Fruit fly (Drosophila melanogaster) whole organism, embryonic: Measurements from ENCODE around the gene CG46459.

Experiments
- Antp ChIP-seq: fragments of 200-800 bp; sonication (Bioruptor generic); optimal IDR thresholded peaks from 3 replicates; lab custom pipeline; 2016; ENCODE audit warnings: missing biosample characterization, missing genetic modification characterization
- CG11723 ChIP-seq: fragments of 200-800 bp; sonication (Bioruptor generic); optimal IDR thresholded peaks from 2 replicates; lab custom pipeline; 2017; ENCODE audit warnings: missing biosample characterization, mild to moderate bottlenecking, missing genetic modification characterization
- CG12659 ChIP-seq: fragments of 200-800 bp; sonication (Bioruptor generic); optimal IDR thresholded peaks from 3 replicates; lab custom pipeline; 2017; ENCODE audit warnings: mild to moderate bottlenecking, missing biosample characterization, missing genetic modification reagents, missing genetic modification characterization
- CG14965 ChIP-seq: fragments of 200-800 bp; sonication (Bioruptor generic); optimal IDR thresholded peaks from 2 replicates; lab custom pipeline; 2016; ENCODE audit warnings: missing biosample characterization, missing genetic modification characterization, borderline replicate concordance
- CG15514 ChIP-seq: fragments of 200-800 bp; sonication (Bioruptor generic); optimal IDR thresholded peaks from 3 replicates; lab custom pipeline; 2017; ENCODE audit warnings: missing biosample characterization, missing genetic modification characterization, mild to moderate bottlenecking, moderate library complexity, missing genetic modification reagents
- CG15696 ChIP-seq: fragments of 200-800 bp; sonication (Bioruptor generic); optimal IDR thresholded peaks from 2 replicates; lab custom pipeline; 2019; ENCODE audit warnings: missing biosample characterization, mild to moderate bottlenecking, missing genetic modification characterization, moderate library complexity
- CG18764 ChIP-seq: fragments of 200-800 bp; sonication (Bioruptor generic); optimal IDR thresholded peaks from 3 replicates; lab custom pipeline; 2016; ENCODE audit warnings: missing biosample characterization, missing genetic modification characterization
- CG32532 ChIP-seq: fragments of 200-800 bp; sonication (Bioruptor generic); IDR thresholded peaks from 2 replicates; pipeline ENCODE4 v1.3.6; 2022; ENCODE audit warnings: missing biosample characterization, missing genetic modification characterization
- CG3847 ChIP-seq: fragments of 200-800 bp; sonication (Bioruptor generic); IDR thresholded peaks from 2 replicates; pipeline ENCODE4 v1.3.6; 2022; ENCODE audit warnings: missing biosample characterization, missing genetic modification characterization
- CG4424 ChIP-seq: fragments of 200-800 bp; sonication (Bioruptor generic); optimal IDR thresholded peaks from 3 replicates; lab custom pipeline; 2016; ENCODE audit warnings: missing biosample characterization, missing genetic modification characterization
- CG4820 ChIP-seq: fragments of 200-800 bp; sonication (Bioruptor generic); optimal IDR thresholded peaks from 3 replicates; lab custom pipeline; 2016; ENCODE audit warnings: missing biosample characterization, missing genetic modification characterization
- CG5180 ChIP-seq: fragments of 200-800 bp; sonication (Bioruptor generic); optimal IDR thresholded peaks from 3 replicates; lab custom pipeline; 2017; ENCODE audit warnings: missing biosample characterization, missing genetic modification characterization, mild to moderate bottlenecking, moderate library complexity, missing genetic modification reagents
- CG5953 ChIP-seq: fragments of 200-800 bp; sonication (Bioruptor generic); IDR thresholded peaks from 2 replicates; pipeline ENCODE4 v1.3.6; 2022; ENCODE audit warnings: missing biosample characterization, missing genetic modification characterization
- CG6765 ChIP-seq: fragments of 200-800 bp; sonication (Bioruptor generic); optimal IDR thresholded peaks from 3 replicates; lab custom pipeline; 2017; ENCODE audit warnings: missing biosample characterization, mild to moderate bottlenecking, missing genetic modification characterization
- CG6791 ChIP-seq: fragments of 200-800 bp; sonication (Bioruptor generic); IDR thresholded peaks from 3 replicates; pipeline ENCODE4 v1.3.6; 2022; ENCODE audit warnings: missing biosample characterization, missing genetic modification characterization; ENCODE audit not compliant: partially characterized antibody
- CG6813 ChIP-seq: fragments of 200-800 bp; sonication (Bioruptor generic); optimal IDR thresholded peaks from 2 replicates; lab custom pipeline; 2017; ENCODE audit warnings: missing biosample characterization, missing genetic modification characterization, mild to moderate bottlenecking, moderate library complexity, missing genetic modification reagents
- CG8359 ChIP-seq: fragments of 200-800 bp; sonication (Bioruptor generic); optimal IDR thresholded peaks from 2 replicates; lab custom pipeline; 2017; ENCODE audit warnings: missing biosample characterization, mild to moderate bottlenecking, missing genetic modification characterization, borderline replicate concordance
- CG9609 ChIP-seq: fragments of 200-800 bp; sonication (Bioruptor generic); optimal IDR thresholded peaks from 3 replicates; lab custom pipeline; 2016; ENCODE audit warnings: missing biosample characterization, missing genetic modification characterization
- CHES-1-like ChIP-seq: fragments of 200-800 bp; sonication (Bioruptor generic); optimal IDR thresholded peaks from 2 replicates; lab custom pipeline; 2016; ENCODE audit warnings: missing biosample characterization, missing genetic modification characterization
- Dip3 ChIP-seq: fragments of 200-800 bp; sonication (Bioruptor generic); optimal IDR thresholded peaks from 3 replicates; lab custom pipeline; 2016; ENCODE audit warnings: missing biosample characterization, missing genetic modification characterization
- Drgx ChIP-seq: fragments of 200-800 bp; sonication (Bioruptor generic); IDR thresholded peaks from 2 replicates; pipeline ENCODE4 v1.3.6; 2022; ENCODE audit warnings: missing biosample characterization, missing genetic modification characterization
- Hr51 ChIP-seq, 2 experiments: fragments of 200-800 bp; sonication (Bioruptor generic); optimal IDR thresholded peaks; 2 replicates in 1 of 2; 3 replicates in 1 of 2; lab custom pipeline; 2016 to 2018; ENCODE audit warnings: missing biosample characterization in 2 of 2, missing genetic modification characterization in 2 of 2, mild to moderate bottlenecking in 1 of 2, moderate library complexity in 1 of 2
- Med ChIP-seq: fragments of 200-800 bp; sonication (Bioruptor generic); peaks from one replicate; lab custom pipeline; 2016; ENCODE audit warnings: missing biosample characterization, missing genetic modification characterization, mild to moderate bottlenecking, inconsistent platforms, moderate library complexity
- Rfx ChIP-seq: fragments of 200-800 bp; sonication (Bioruptor generic); IDR thresholded peaks from 2 replicates; pipeline ENCODE4 v1.3.6; 2022; ENCODE audit warnings: missing biosample characterization, missing genetic modification characterization
- Xbp1 ChIP-seq: fragments of 200-800 bp; sonication (Bioruptor generic); optimal IDR thresholded peaks from 3 replicates; lab custom pipeline; 2016; ENCODE audit warnings: missing biosample characterization, mild to moderate bottlenecking, missing genetic modification characterization
- ase ChIP-seq: fragments of 200-800 bp; sonication (Bioruptor generic); IDR thresholded peaks from 3 replicates; pipeline ENCODE4 v1.3.6; 2022; ENCODE audit warnings: missing biosample characterization, missing genetic modification characterization
- bab2 ChIP-seq: fragments of 200-800 bp; sonication (Bioruptor generic); optimal IDR thresholded peaks from 2 replicates; lab custom pipeline; 2016; ENCODE audit warnings: missing biosample characterization, missing genetic modification characterization
- btn ChIP-seq: fragments of 200-800 bp; sonication (Bioruptor generic); optimal IDR thresholded peaks from 2 replicates; lab custom pipeline; 2016; ENCODE audit warnings: missing biosample characterization, missing genetic modification characterization
- cas ChIP-seq: fragments of 200-800 bp; sonication (Bioruptor generic); IDR thresholded peaks from 2 replicates; pipeline ENCODE4 v1.3.6; 2022; ENCODE audit warnings: missing biosample characterization, missing genetic modification characterization
- crc ChIP-seq: fragments of 200-800 bp; sonication (Bioruptor generic); optimal IDR thresholded peaks from 2 replicates; lab custom pipeline; 2016; ENCODE audit warnings: missing biosample characterization, missing genetic modification characterization
- da ChIP-seq: fragments of 200-800 bp; sonication (Bioruptor generic); optimal IDR thresholded peaks from 2 replicates; lab custom pipeline; 2016; ENCODE audit warnings: missing biosample characterization, missing genetic modification characterization
- dpn ChIP-seq, 2 experiments: fragments of 200-800 bp; sonication (Bioruptor generic); optimal IDR thresholded peaks; 3 replicates each; lab custom pipeline; 2016; ENCODE audit warnings: missing biosample characterization in 2 of 2, missing genetic modification characterization in 2 of 2
- ems ChIP-seq: fragments of 200-800 bp; sonication (Bioruptor generic); optimal IDR thresholded peaks from 3 replicates; lab custom pipeline; 2016; ENCODE audit warnings: missing biosample characterization, missing genetic modification characterization
- gem ChIP-seq: fragments of 200-800 bp; sonication (Bioruptor generic); optimal IDR thresholded peaks from 2 replicates; lab custom pipeline; 2019; ENCODE audit warnings: missing biosample characterization, mild to moderate bottlenecking, missing genetic modification characterization, moderate library complexity
- grau ChIP-seq: fragments of 200-800 bp; optimal IDR thresholded peaks from 3 replicates; lab custom pipeline; 2019; ENCODE audit warnings: missing biosample characterization, mild to moderate bottlenecking, missing genetic modification characterization, moderate library complexity
- gt ChIP-seq: fragments of 200-800 bp; sonication (Bioruptor generic); IDR thresholded peaks from 2 replicates; pipeline ENCODE4 v1.3.6; 2022; ENCODE audit warnings: missing biosample characterization, missing genetic modification characterization
- hb ChIP-seq: fragments of 200-800 bp; sonication (Bioruptor generic); IDR thresholded peaks from 3 replicates; pipeline ENCODE4 v1.3.6; 2022; ENCODE audit warnings: missing biosample characterization, missing genetic modification characterization; ENCODE audit not compliant: partially characterized antibody
- her ChIP-seq: fragments of 200-800 bp; sonication (Bioruptor generic); optimal IDR thresholded peaks from 2 replicates; lab custom pipeline; 2016; ENCODE audit warnings: missing biosample characterization, missing genetic modification characterization
- inv ChIP-seq: fragments of 200-800 bp; sonication (Bioruptor generic); IDR thresholded peaks from 2 replicates; pipeline ENCODE4 v1.3.6; 2022; ENCODE audit warnings: missing biosample characterization, missing genetic modification characterization; ENCODE audit not compliant: partially characterized antibody
- jumu ChIP-seq: fragments of 200-800 bp; sonication (Bioruptor generic); optimal IDR thresholded peaks from 3 replicates; lab custom pipeline; 2016; ENCODE audit warnings: missing biosample characterization, missing genetic modification characterization
- lab ChIP-seq: fragments of 200-800 bp; sonication (Bioruptor generic); optimal IDR thresholded peaks from 3 replicates; lab custom pipeline; 2017; ENCODE audit warnings: missing biosample characterization, missing genetic modification characterization, mild to moderate bottlenecking, moderate library complexity, missing genetic modification reagents
- maf-S ChIP-seq: fragments of 200-800 bp; sonication (Bioruptor generic); optimal IDR thresholded peaks from 2 replicates; lab custom pipeline; 2016; ENCODE audit warnings: missing biosample characterization, missing genetic modification characterization
- mam ChIP-seq: fragments of 200-800 bp; sonication (Bioruptor generic); optimal IDR thresholded peaks from 3 replicates; lab custom pipeline; 2016; ENCODE audit warnings: missing biosample characterization, missing genetic modification characterization
- repo ChIP-seq: fragments of 200-800 bp; sonication (Bioruptor generic); optimal IDR thresholded peaks from 2 replicates; lab custom pipeline; 2016; ENCODE audit warnings: missing biosample characterization, missing genetic modification characterization
- sens ChIP-seq: fragments of 200-800 bp; sonication (Bioruptor generic); peaks from one replicate; lab custom pipeline; 2016; ENCODE audit warnings: missing biosample characterization, missing genetic modification characterization
- sr ChIP-seq: fragments of 200-800 bp; sonication (Bioruptor generic); IDR thresholded peaks from 3 replicates; pipeline ENCODE4 v1.3.6; 2022; ENCODE audit warnings: missing biosample characterization, missing genetic modification characterization
- tap ChIP-seq: fragments of 200-800 bp; optimal IDR thresholded peaks from 3 replicates; lab custom pipeline; 2019; ENCODE audit warnings: missing biosample characterization, mild to moderate bottlenecking, missing genetic modification characterization, moderate library complexity
- tgo ChIP-seq: fragments of 200-800 bp; sonication (Bioruptor generic); IDR thresholded peaks from 3 replicates; pipeline ENCODE4 v1.3.6; 2022; ENCODE audit warnings: missing biosample characterization, missing genetic modification characterization
- tna ChIP-seq: fragments of 200-800 bp; sonication (Bioruptor generic); IDR thresholded peaks from 2 replicates; pipeline ENCODE4 v1.3.6; 2022; ENCODE audit warnings: missing biosample characterization, missing genetic modification characterization; ENCODE audit not compliant: partially characterized antibody
- tx ChIP-seq: fragments of 200-800 bp; sonication (Bioruptor generic); optimal IDR thresholded peaks from 2 replicates; lab custom pipeline; 2016; ENCODE audit warnings: missing biosample characterization, missing genetic modification characterization
- zen ChIP-seq: fragments of 200-800 bp; sonication (Bioruptor generic); optimal IDR thresholded peaks from 3 replicates; lab custom pipeline; 2018; ENCODE audit warnings: missing biosample characterization, mild to moderate bottlenecking, missing genetic modification characterization, moderate library complexity

CG46459 gene

dm6 chr3R:10696371-10696777 is at the start of gene CG46459, which contains the start of the genes pug and CG14683 (continued):
- TF ChIP-seq ems (GFP tag; lab: Kevin White, UChicago) (peak; percentile 66), grau (tag; lab: Kevin White, UChicago) (peak; percentile 31), CG6813 (GFP tag; lab: Kevin White, UChicago) (no peak), Rfx (peak; percentile 63), her (GFP tag; lab: Kevin White, UChicago) (peak; percentile 46), tgo (GFP tag; lab: Robert Waterston, UW) (peak; percentile 23; the same call in 1 of the 3 replicates), btn (peak; percentile 5), lab (GFP tag; lab: Kevin White, UChicago) (peak; percentile 42), CG15696 (tag; lab: Kevin White, UChicago) (peak; percentile 2), CG4424 (GFP tag; lab: Kevin White, UChicago) (peak; percentile 40), tna (GFP tag; lab: Robert Waterston, UW) (peak; percentile 93), sens (peak; percentile 91), CG5953 (no peak), CHES-1-like (GFP tag; lab: Kevin White, UChicago) (peak; percentile 24), CG32532 (GFP tag; lab: Robert Waterston, UW) (peak; percentile 42; the same call in 1 of the 2 replicates), CG5180 (no peak), CG6791 (GFP tag; lab: Robert Waterston, UW) (peak; percentile 92), CG8359 (GFP tag; lab: Kevin White, UChicago) (no peak), tap (tag; lab: Kevin White, UChicago) (no peak), gem (tag; lab: Kevin White, UChicago) (peak; percentile 49), ase (no peak), CG9609 (GFP tag; lab: Kevin White, UChicago) (peak; percentile 32), da (GFP tag; lab: Kevin White, UChicago) (no peak), sr (GFP tag; lab: Robert Waterston, UW) (no peak), repo (GFP tag; lab: Kevin White, UChicago) (no peak), inv (GFP tag; lab: Robert Waterston, UW) (peak; percentile 98), CG6765 (GFP tag; lab: Kevin White, UChicago) (no peak), tx (GFP tag; lab: Kevin White, UChicago) (peak; percentile 18), CG11723 (GFP tag; lab: Kevin White, UChicago) (no peak), maf-S (GFP tag; lab: Kevin White, UChicago) (peak; percentile 41), Dip3 (GFP tag; lab: Kevin White, UChicago) (peak; percentile 52), CG4820 (peak; percentile 21), jumu (GFP tag; lab: Kevin White, UChicago) (peak; percentile 25), crc (GFP tag; lab: Kevin White, UChicago) (peak; percentile 32), cas (GFP tag; lab: Robert Waterston, UW) (no peak), mam (GFP tag; lab: Kevin White, UChicago) (peak; percentile 71), CG15514 (peak; percentile 22), Hr51 (GFP tag; optimal IDR thresholded peaks at IDR 0.05; lab: Kevin White, UChicago) (peak in 1 of 2 experiments; percentile 28), Xbp1 (peak; percentile 38), Antp (GFP tag; lab: Kevin White, UChicago) (peak; percentile 64), Med (GFP tag; lab: Kevin White, UChicago) (peak; percentile 97), zen (tag; lab: Kevin White, UChicago) (peak; percentile 54), CG14965 (GFP tag; lab: Kevin White, UChicago) (no peak), CG12659 (GFP tag; lab: Kevin White, UChicago) (peak; percentile 23), Drgx (GFP tag; lab: Robert Waterston, UW) (no peak), gt (GFP tag; lab: Robert Waterston, UW) (no peak), CG3847 (GFP tag; lab: Robert Waterston, UW) (peak; percentile 33; the same call in 1 of the 2 replicates), hb (GFP tag; lab: Robert Waterston, UW) (peak; percentile 97), CG18764 (no peak), dpn (GFP tag; optimal IDR thresholded peaks at IDR 0.05; lab: Kevin White, UChicago) (peak; percentile 21 to 60), bab2 (GFP tag; lab: Kevin White, UChicago) (peak; percentile 21)
